Fruit fly (Drosophila melanogaster): ENCODE data around the gene slp2.
A peak's percentile ranks its signal among the peaks of the same experiment; 100 is the strongest.

The slp2 gene

dm6 chr2L:3861388-3861787 is 24.7 kb downstream of the slp2 start (continued):
- peak; percentile 80 for TF ChIP-seq CG8924 (tag; optimal IDR thresholded peaks at IDR 0.05)
- TF ChIP-seq Myb (GFP tag; optimal IDR thresholded peaks at IDR 0.05), result no peak
- no peak for TF ChIP-seq oc (tag; optimal IDR thresholded peaks at IDR 0.05)
- no peak for TF ChIP-seq CG17359 (tag; optimal IDR thresholded peaks at IDR 0.05)
- TF ChIP-seq toy (GFP tag; IDR thresholded peaks at IDR 0.05), result no peak
- TF ChIP-seq BtbVII (GFP tag; optimal IDR thresholded peaks at IDR 0.05), result no peak
- no peak for TF ChIP-seq CG9876 (GFP tag; optimal IDR thresholded peaks at IDR 0.05)
- TF ChIP-seq CG6689 (GFP tag; IDR thresholded peaks at IDR 0.05), result peak; percentile 42; the same call in 1 of the 2 replicates
- peak; percentile 91 for TF ChIP-seq zf30C (GFP tag; optimal IDR thresholded peaks at IDR 0.05)
- TF ChIP-seq CG4730 (GFP tag; IDR thresholded peaks at IDR 0.05), result no peak
- no peak for TF ChIP-seq Meics (GFP tag; optimal IDR thresholded peaks at IDR 0.05)
- TF ChIP-seq MESR4 (GFP tag; optimal IDR thresholded peaks at IDR 0.05), result no peak
- TF ChIP-seq Neu2 (GFP tag; optimal IDR thresholded peaks at IDR 0.05; ENCODE audit: borderline replicate concordance), result peak; percentile 84
- no peak for TF ChIP-seq h (optimal IDR thresholded peaks at IDR 0.05)
- no peak for TF ChIP-seq kay (GFP tag; optimal IDR thresholded peaks at IDR 0.05)
- TF ChIP-seq Drgx (GFP tag; IDR thresholded peaks at IDR 0.05), result 0 out of 2 replicates have a peak, but pooled peaks have one; percentile 32
- no peak for TF ChIP-seq CG1792 (GFP tag; optimal IDR thresholded peaks at IDR 0.05)
- no peak for TF ChIP-seq D19B (GFP tag; optimal IDR thresholded peaks at IDR 0.05)
- peak; percentile 21 for TF ChIP-seq trh (GFP tag; optimal IDR thresholded peaks at IDR 0.05)
- peak; percentile 65 for TF ChIP-seq Nf-YB (GFP tag; optimal IDR thresholded peaks at IDR 0.05)
- TF ChIP-seq p53 (GFP tag; optimal IDR thresholded peaks at IDR 0.05), result no peak
- TF ChIP-seq CG3163 (GFP tag; optimal IDR thresholded peaks at IDR 0.05), result no peak
- no peak for TF ChIP-seq hbn (GFP tag; IDR thresholded peaks at IDR 0.05; ENCODE audit: partially characterized antibody)
- TF ChIP-seq Ssrp (tag; optimal IDR thresholded peaks at IDR 0.05), result peak; percentile 11
- TF ChIP-seq TFAM (GFP tag; optimal IDR thresholded peaks at IDR 0.05), result no peak
- TF ChIP-seq CG17912 (GFP tag; optimal IDR thresholded peaks at IDR 0.05), result no peak
- TF ChIP-seq HLH54F (GFP tag; optimal IDR thresholded peaks at IDR 0.05), result no peak
- no peak for TF ChIP-seq Sry-β (GFP tag; optimal IDR thresholded peaks at IDR 0.05)
- TF ChIP-seq mam (GFP tag; optimal IDR thresholded peaks at IDR 0.05), result peak; percentile 24
- no peak for TF ChIP-seq klu (GFP tag; IDR thresholded peaks at IDR 0.05)
- no peak for TF ChIP-seq CG15514 (GFP tag; optimal IDR thresholded peaks at IDR 0.05)
- no peak for TF ChIP-seq YL-1 (GFP tag; optimal IDR thresholded peaks at IDR 0.05)
- TF ChIP-seq CHES-1-like (GFP tag; optimal IDR thresholded peaks at IDR 0.05), result peak; percentile 17
- peak in 1 of 2 experiments; percentile 86 for TF ChIP-seq eve (GFP tag; optimal IDR thresholded peaks at IDR 0.05)
- no peak for TF ChIP-seq ssp (GFP tag; IDR thresholded peaks at IDR 0.05)
- TF ChIP-seq CG6654 (GFP tag; optimal IDR thresholded peaks at IDR 0.05), result no peak
- TF ChIP-seq pita (GFP tag; optimal IDR thresholded peaks at IDR 0.05), result no peak
- no peak for TF ChIP-seq pho (GFP tag; optimal IDR thresholded peaks at IDR 0.05)
- TF ChIP-seq tll (GFP tag; optimal IDR thresholded peaks at IDR 0.05), result peak in 1 of 2 experiments; percentile 78
- TF ChIP-seq sob (GFP tag; IDR thresholded peaks at IDR 0.05), result no peak
- TF ChIP-seq Sin3A (optimal IDR thresholded peaks at IDR 0.05), result no peak
- TF ChIP-seq ara (GFP tag; IDR thresholded peaks at IDR 0.05), result peak; percentile 71; the same call in 1 of the 2 replicates
- peak; percentile 8 for TF ChIP-seq stwl (tag; optimal IDR thresholded peaks at IDR 0.05)
- TF ChIP-seq H2.0 (GFP tag; IDR thresholded peaks at IDR 0.05), result peak; percentile 24; the same call in 1 of the 2 replicates
- peak; percentile 2 for TF ChIP-seq CG3065 (GFP tag; optimal IDR thresholded peaks at IDR 0.05)
- peak; percentile 31; the same call in 1 of the 2 replicates for TF ChIP-seq onecut (GFP tag; IDR thresholded peaks at IDR 0.05)
- no peak for TF ChIP-seq sr (GFP tag; IDR thresholded peaks at IDR 0.05)
- peak; percentile 38 for TF ChIP-seq vvl (GFP tag; IDR thresholded peaks at IDR 0.05)
- no peak for TF ChIP-seq danr (GFP tag; IDR thresholded peaks at IDR 0.05)
